Worm (Caenorhabditis elegans): ENCODE results near the gene gnrr-6.

Gene gnrr-6

ce11 chrX:11162778-11163584, 15.7 kb upstream of the gnrr-6 start:
- TF ChIP-seq ceh-2 (tag; optimal IDR thresholded peaks at IDR 0.05) = no peak
- TF ChIP-seq ceh-22 (tag; optimal IDR thresholded peaks at IDR 0.05) = no peak
- no peak for TF ChIP-seq elt-4 (tag; optimal IDR thresholded peaks at IDR 0.05)
- TF ChIP-seq eyg-1 (tag; optimal IDR thresholded peaks at IDR 0.05) = no peak
- TF ChIP-seq tbx-7 (tag; optimal IDR thresholded peaks at IDR 0.05) = no peak
- no peak for TF ChIP-seq hlh-8 (tag; optimal IDR thresholded peaks at IDR 0.05)
- no peak for TF ChIP-seq ztf-16 (tag; optimal IDR thresholded peaks at IDR 0.05)
- TF ChIP-seq ceh-18 (tag; optimal IDR thresholded peaks at IDR 0.05) = no peak
- TF ChIP-seq ttx-3 (tag; optimal IDR thresholded peaks at IDR 0.05) = no peak
- no peak for TF ChIP-seq F13H6.1 (tag; optimal IDR thresholded peaks at IDR 0.05)
- TF ChIP-seq pros-1 (tag; optimal IDR thresholded peaks at IDR 0.05) = no peak
- no peak for TF ChIP-seq pag-3 (tag; optimal IDR thresholded peaks at IDR 0.05; ENCODE audit: borderline replicate concordance)
- TF ChIP-seq ceh-14 (tag; optimal IDR thresholded peaks at IDR 0.05) = no peak
- no peak for TF ChIP-seq lin-11 (tag; optimal IDR thresholded peaks at IDR 0.05)
- TF ChIP-seq ceh-34 (tag; optimal IDR thresholded peaks at IDR 0.05) = no peak
- no peak for TF ChIP-seq ceh-30 (tag; optimal IDR thresholded peaks at IDR 0.05)
- no peak for TF ChIP-seq ceh-45 (GFP tag; IDR thresholded peaks at IDR 0.05)
- TF ChIP-seq hlh-6 (tag; optimal IDR thresholded peaks at IDR 0.05) = no peak
- no peak for TF ChIP-seq dmd-4 (tag; optimal IDR thresholded peaks at IDR 0.05; ENCODE audit: borderline replicate concordance)

DNA sequence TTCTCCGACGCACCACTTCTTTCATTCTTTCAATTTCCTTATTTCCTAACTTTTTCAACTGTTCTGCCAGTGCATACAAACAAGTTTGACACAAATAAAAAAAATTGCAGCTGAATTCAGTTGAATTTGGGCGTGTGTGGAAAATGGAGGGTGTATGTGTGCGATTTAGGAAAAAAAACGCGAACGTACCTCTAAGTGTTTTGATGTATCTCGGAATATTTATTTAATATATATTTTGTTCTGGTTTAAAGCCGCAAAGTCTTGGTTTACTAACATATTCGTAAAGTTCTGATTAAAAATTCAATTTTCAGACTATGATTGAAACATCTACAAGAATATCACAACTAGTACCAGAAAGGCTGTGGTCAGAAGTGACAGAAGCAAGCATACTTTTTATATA, 6.8 kb downstream of the gnrr-6 start, which contains the start of gene gnrr-7:
Gene gnrr-7, plus strand, starts transcription at position 301 of the 400 bp plus-strand sequence.
- TF ChIP-seq ceh-31 (tag; optimal IDR thresholded peaks at IDR 0.05) (no peak), elt-2 (tag; optimal IDR thresholded peaks at IDR 0.05) (no peak), ceh-34 (tag; optimal IDR thresholded peaks at IDR 0.05) (no peak), ceh-6 (GFP tag; optimal IDR thresholded peaks at IDR 0.05) (no peak)

DNA sequence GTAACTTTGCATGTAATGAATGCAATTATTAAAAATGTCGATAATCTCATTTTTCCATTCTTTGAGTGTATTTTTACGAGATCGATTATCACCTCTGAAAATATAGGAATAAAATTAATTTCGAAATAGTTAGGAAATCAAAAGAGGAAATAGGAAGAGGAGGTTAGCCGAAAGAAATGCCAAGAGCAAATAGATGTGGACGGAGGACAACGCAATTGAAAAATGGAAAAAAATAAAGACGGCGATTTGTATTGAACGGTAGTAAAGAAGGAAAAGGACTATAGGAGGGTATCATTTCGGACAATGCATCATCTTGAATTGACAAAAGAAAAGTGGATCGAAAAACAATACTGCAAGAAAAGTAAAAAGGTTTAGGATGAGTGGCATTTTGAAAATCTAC, 10.8 kb downstream of the gnrr-6 start, which contains the start of gene F13D2.1:
Gene F13D2.1, minus strand, starts transcription at position 101 of the 400 bp plus-strand sequence.
- TF ChIP-seq ceh-19 (GFP tag; optimal IDR thresholded peaks at IDR 0.05) (no peak), syd-9 (tag; optimal IDR thresholded peaks at IDR 0.05) (no peak), dve-1 (tag; optimal IDR thresholded peaks at IDR 0.05) (no peak), K02D7.2 (tag; optimal IDR thresholded peaks at IDR 0.05) (no peak), gmeb-2 (tag; optimal IDR thresholded peaks at IDR 0.05) (no peak), eyg-1 (tag; optimal IDR thresholded peaks at IDR 0.05) (no peak), ceh-22 (tag; optimal IDR thresholded peaks at IDR 0.05) (no peak), sox-2 (GFP tag; IDR thresholded peaks at IDR 0.05) (no peak)

DNA sequence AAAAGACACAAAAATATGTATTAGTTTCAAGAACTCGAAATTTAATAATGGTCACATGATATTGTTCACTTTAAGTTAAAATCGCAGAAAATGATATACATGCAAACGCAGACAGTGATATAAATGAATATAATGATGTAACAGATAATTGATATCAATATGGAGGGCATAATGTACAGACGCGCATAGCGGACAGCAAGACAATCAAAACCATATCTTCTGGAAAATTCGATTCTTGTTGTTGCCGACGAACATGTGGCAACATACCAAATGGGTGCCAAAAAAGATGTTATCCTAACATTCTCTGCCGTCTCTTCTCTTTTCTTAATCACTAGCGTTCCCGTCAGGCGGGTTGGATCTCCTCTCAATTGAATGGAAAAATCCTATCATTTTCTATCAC, 11.7 kb downstream of the gnrr-6 start:
- TF ChIP-seq dmd-4 (tag; optimal IDR thresholded peaks at IDR 0.05; ENCODE audit: borderline replicate concordance) (no peak), ceh-34 (tag; optimal IDR thresholded peaks at IDR 0.05) (no peak), pqm-1 (tag; optimal IDR thresholded peaks at IDR 0.05) (no peak), eyg-1 (tag; optimal IDR thresholded peaks at IDR 0.05) (no peak), hlh-6 (tag; optimal IDR thresholded peaks at IDR 0.05) (no peak), nfya-1 (tag; optimal IDR thresholded peaks at IDR 0.05) (no peak), ets-4 (tag; optimal IDR thresholded peaks at IDR 0.05) (no peak), madf-2 (tag; optimal IDR thresholded peaks at IDR 0.05) (no peak), odd-2 (tag; optimal IDR thresholded peaks at IDR 0.05) (no peak), ceh-6 (GFP tag; optimal IDR thresholded peaks at IDR 0.05) (no peak)

DNA sequence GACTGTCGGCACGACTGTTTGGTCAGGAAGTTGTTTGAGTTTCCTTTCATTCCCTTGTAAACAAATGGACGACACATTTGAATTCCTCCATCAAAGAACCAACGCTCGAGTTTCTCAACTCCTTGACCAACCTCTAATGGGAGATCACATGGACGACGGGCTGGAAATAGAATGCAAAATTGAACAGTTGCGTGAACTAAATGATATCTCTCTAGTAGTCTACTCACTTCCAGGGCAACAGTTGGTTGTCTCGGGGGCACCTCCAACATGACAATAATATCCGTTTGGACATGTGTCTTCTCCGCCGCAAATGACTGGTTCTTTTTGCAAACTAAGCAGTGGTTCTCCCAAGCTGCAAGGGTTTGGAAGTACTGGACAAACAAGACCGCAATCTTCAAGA, 15.0 kb downstream of the gnrr-6 start:
- TF ChIP-seq hlh-6 (tag; optimal IDR thresholded peaks at IDR 0.05) (no peak), fax-1 (tag; optimal IDR thresholded peaks at IDR 0.05) (no peak), ref-2 (tag; optimal IDR thresholded peaks at IDR 0.05) (no peak), hlh-15 (tag; optimal IDR thresholded peaks at IDR 0.05) (no peak), elt-4 (tag; optimal IDR thresholded peaks at IDR 0.05) (no peak), pha-2 (tag; optimal IDR thresholded peaks at IDR 0.05) (no peak), sox-2 (GFP tag; IDR thresholded peaks at IDR 0.05) (no peak), ttx-3 (tag; optimal IDR thresholded peaks at IDR 0.05) (no peak), tbx-7 (tag; optimal IDR thresholded peaks at IDR 0.05) (no peak), elt-2 (tag; optimal IDR thresholded peaks at IDR 0.05) (no peak), K09A11.1 (tag; optimal IDR thresholded peaks at IDR 0.05; ENCODE audit: insufficient read depth) (no peak), nhr-11 (tag; optimal IDR thresholded peaks at IDR 0.05) (no peak), unc-86 (tag; optimal IDR thresholded peaks at IDR 0.05) (no peak), unc-42 (tag; optimal IDR thresholded peaks at IDR 0.05) (no peak), ceh-24 (tag; optimal IDR thresholded peaks at IDR 0.05) (no peak)

All from whole organism, late embryonic.